Worm (Caenorhabditis elegans): ENCODE data around the gene tiar-2.

Gene tiar-2

ce11 chrII:12797211-12797794 is 28.8 kb downstream of the tiar-2 start (continued):
- no peak for TF ChIP-seq lin-11 (tag; optimal IDR thresholded peaks at IDR 0.05)
- TF ChIP-seq unc-42 (tag; optimal IDR thresholded peaks at IDR 0.05): peak; percentile 30
- TF ChIP-seq pha-2 (tag; optimal IDR thresholded peaks at IDR 0.05): no peak
- no peak for TF ChIP-seq ceh-6 (GFP tag; optimal IDR thresholded peaks at IDR 0.05)

DNA sequence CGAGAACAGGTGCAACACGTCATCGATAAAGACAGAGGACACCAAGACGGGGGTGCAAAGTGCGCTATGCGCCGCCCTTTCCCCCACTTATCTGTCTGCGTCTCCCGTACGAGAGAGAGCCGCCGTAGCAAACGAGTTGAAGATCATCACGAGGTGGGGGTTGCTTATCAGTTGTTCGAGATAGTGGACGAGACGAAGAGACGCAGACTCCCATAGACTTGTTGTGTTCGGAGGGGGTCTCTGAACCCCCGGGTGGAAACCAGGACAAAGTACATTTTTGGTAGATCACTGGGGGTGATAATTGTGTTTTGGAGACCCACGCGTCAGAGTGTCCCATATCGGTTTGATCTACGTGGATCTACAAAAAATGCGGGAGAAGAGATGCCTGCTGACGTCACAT is 30.3 kb downstream of the tiar-2 start:
- TF ChIP-seq pax-1 (tag; optimal IDR thresholded peaks at IDR 0.05) (no peak), K02D7.2 (tag; optimal IDR thresholded peaks at IDR 0.05) (no peak), ceh-22 (tag; optimal IDR thresholded peaks at IDR 0.05) (no peak), ceh-9 (tag; optimal IDR thresholded peaks at IDR 0.05) (no peak), ceh-31 (tag; optimal IDR thresholded peaks at IDR 0.05) (peak; percentile 40), sox-2 (GFP tag; IDR thresholded peaks at IDR 0.05) (no peak), tbx-7 (tag; optimal IDR thresholded peaks at IDR 0.05) (no peak), ceh-2 (tag; optimal IDR thresholded peaks at IDR 0.05) (no peak), zip-5 (tag; optimal IDR thresholded peaks at IDR 0.05) (no peak), ceh-34 (tag; optimal IDR thresholded peaks at IDR 0.05) (no peak), hlh-15 (tag; optimal IDR thresholded peaks at IDR 0.05) (no peak), lin-11 (tag; optimal IDR thresholded peaks at IDR 0.05) (no peak), madf-2 (tag; optimal IDR thresholded peaks at IDR 0.05) (peak; percentile 34), K09A11.1 (tag; optimal IDR thresholded peaks at IDR 0.05; ENCODE audit: insufficient read depth) (no peak), C38D4.7 (GFP tag; optimal IDR thresholded peaks at IDR 0.05) (no peak), sox-4 (tag; optimal IDR thresholded peaks at IDR 0.05) (no peak), mec-3 (tag; optimal IDR thresholded peaks at IDR 0.05; ENCODE audit: borderline replicate concordance) (no peak), unc-3 (GFP tag; conservative IDR thresholded peaks at IDR 0.05) (no peak), unc-3 (tag; optimal IDR thresholded peaks at IDR 0.05) (no peak), ahr-1 (tag; optimal IDR thresholded peaks at IDR 0.05) (no peak), ama-1 (optimal IDR thresholded peaks at IDR 0.05) (no peak), eyg-1 (tag; optimal IDR thresholded peaks at IDR 0.05) (no peak), syd-9 (tag; optimal IDR thresholded peaks at IDR 0.05) (no peak), pha-2 (tag; optimal IDR thresholded peaks at IDR 0.05) (no peak), unc-42 (tag; optimal IDR thresholded peaks at IDR 0.05) (no peak), hlh-6 (tag; optimal IDR thresholded peaks at IDR 0.05) (peak; percentile 77), elt-2 (tag; optimal IDR thresholded peaks at IDR 0.05) (peak; percentile 72), ref-2 (tag; optimal IDR thresholded peaks at IDR 0.05) (peak; percentile 63), hlh-8 (tag; optimal IDR thresholded peaks at IDR 0.05) (no peak), F13H6.1 (tag; optimal IDR thresholded peaks at IDR 0.05) (no peak), nhr-232 (tag; optimal IDR thresholded peaks at IDR 0.05) (no peak), ceh-48 (tag; optimal IDR thresholded peaks at IDR 0.05) (no peak), ceh-30 (tag; optimal IDR thresholded peaks at IDR 0.05) (no peak), ceh-45 (GFP tag; IDR thresholded peaks at IDR 0.05) (no peak), pqm-1 (tag; optimal IDR thresholded peaks at IDR 0.05) (peak; percentile 10), unc-86 (tag; optimal IDR thresholded peaks at IDR 0.05) (no peak), fkh-6 (tag; optimal IDR thresholded peaks at IDR 0.05) (no peak), ztf-16 (tag; optimal IDR thresholded peaks at IDR 0.05) (no peak), nfya-1 (tag; optimal IDR thresholded peaks at IDR 0.05) (peak; percentile 38), tbx-2 (tag; optimal IDR thresholded peaks at IDR 0.05) (peak; percentile 71), odd-2 (tag; optimal IDR thresholded peaks at IDR 0.05) (peak; percentile 7), ets-4 (tag; optimal IDR thresholded peaks at IDR 0.05) (no peak), lim-6 (tag; optimal IDR thresholded peaks at IDR 0.05) (no peak), pat-9 (tag; optimal IDR thresholded peaks at IDR 0.05) (no peak), dmd-4 (tag; optimal IDR thresholded peaks at IDR 0.05; ENCODE audit: borderline replicate concordance) (no peak), npax-4 (tag; optimal IDR thresholded peaks at IDR 0.05) (no peak), gmeb-2 (tag; optimal IDR thresholded peaks at IDR 0.05) (no peak), ceh-24 (tag; optimal IDR thresholded peaks at IDR 0.05) (no peak), Y22D7AL.16 (tag; optimal IDR thresholded peaks at IDR 0.05) (no peak), ceh-19 (GFP tag; optimal IDR thresholded peaks at IDR 0.05) (no peak), pros-1 (tag; optimal IDR thresholded peaks at IDR 0.05) (no peak)

Measured in whole organism, late embryonic.